Fruit fly (Drosophila melanogaster): ENCODE results near the gene Snx17.
A peak's percentile ranks its signal among the peaks of the same experiment; 100 is the strongest.

Snx17 gene

dm6 chr2L:10205940-10206339, 821 bp downstream of the Snx17 start:
- TF ChIP-seq CG3919 (GFP tag; optimal IDR thresholded peaks at IDR 0.05) (no peak), fd59A (GFP tag; optimal IDR thresholded peaks at IDR 0.05) (no peak), Gug (GFP tag; IDR thresholded peaks at IDR 0.05) (no peak), svp (GFP tag) (no peak), dsx (GFP tag; optimal IDR thresholded peaks at IDR 0.05; ENCODE audit: poor library complexity, severe bottlenecking) (no peak), Sox14 (GFP tag; optimal IDR thresholded peaks at IDR 0.05) (no peak), CG11762 (GFP tag; optimal IDR thresholded peaks at IDR 0.05; ENCODE audit: insufficient read depth) (no peak), Hr4 (GFP tag; optimal IDR thresholded peaks at IDR 0.05) (no peak), CG6808 (GFP tag; optimal IDR thresholded peaks at IDR 0.05) (no peak), CG8632 (GFP tag; optimal IDR thresholded peaks at IDR 0.05) (no peak), spab (GFP tag; optimal IDR thresholded peaks at IDR 0.05) (no peak), CG8119 (GFP tag; IDR thresholded peaks at IDR 0.05) (no peak), CG34406 (GFP tag; optimal IDR thresholded peaks at IDR 0.05) (no peak), Eip93F (GFP tag; optimal IDR thresholded peaks at IDR 0.05) (no peak), cyc (GFP tag; optimal IDR thresholded peaks at IDR 0.05) (no peak), Eip75B (GFP tag; optimal IDR thresholded peaks at IDR 0.05) (no peak), ss (GFP tag; optimal IDR thresholded peaks at IDR 0.05) (no peak)

DNA sequence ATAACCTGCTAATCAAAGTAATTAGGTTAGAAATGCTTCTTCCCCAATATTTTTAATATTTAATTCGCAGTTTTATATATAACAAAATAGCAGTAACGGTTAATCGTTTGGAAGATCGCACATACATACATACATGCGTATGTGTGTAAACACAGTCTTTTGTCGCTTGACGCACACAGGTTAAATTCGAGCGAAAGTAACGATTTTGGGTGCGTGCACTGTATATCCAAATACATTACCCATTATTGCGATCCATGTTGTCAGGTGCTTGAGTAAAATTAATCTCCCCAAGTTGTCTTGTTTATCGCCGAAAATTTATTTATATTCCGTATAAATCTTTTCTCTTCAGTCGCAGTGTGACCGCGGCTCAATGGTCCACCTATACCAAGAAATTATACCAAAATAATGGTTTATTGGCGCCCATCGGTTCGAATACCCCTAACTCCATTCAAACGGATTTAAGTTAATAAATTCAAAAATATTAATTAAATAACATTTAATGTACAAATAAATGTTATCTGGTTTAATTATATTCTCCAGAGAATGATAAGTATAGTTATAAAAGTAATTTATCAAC, 2.7 kb downstream of the Snx17 start, which contains the start of gene CG34159:
Gene CG34159 (minus strand): TSS at position 385 of the 577 bp plus-strand sequence.
- TF ChIP-seq CG3919 (GFP tag; optimal IDR thresholded peaks at IDR 0.05) = no peak
- no peak for TF ChIP-seq CG31627 (GFP tag; optimal IDR thresholded peaks at IDR 0.05)
- no peak for TF ChIP-seq fd85E (GFP tag; optimal IDR thresholded peaks at IDR 0.05)
- no peak for TF ChIP-seq dac (GFP tag; optimal IDR thresholded peaks at IDR 0.05)
- no peak for TF ChIP-seq CG10669 (GFP tag; optimal IDR thresholded peaks at IDR 0.05)
- TF ChIP-seq OdsH (GFP tag; optimal IDR thresholded peaks at IDR 0.05) = no peak
- TF ChIP-seq CG6854 (GFP tag; optimal IDR thresholded peaks at IDR 0.05) = peak; percentile 17
- TF ChIP-seq Eip78C (GFP tag) = peak; percentile 27
- no peak for TF ChIP-seq Smox (GFP tag; optimal IDR thresholded peaks at IDR 0.05)
- no peak for TF ChIP-seq lz (GFP tag; optimal IDR thresholded peaks at IDR 0.05)
- TF ChIP-seq cyc (GFP tag; optimal IDR thresholded peaks at IDR 0.05) = no peak
- peak; percentile 76 for TF ChIP-seq fkh (GFP tag; optimal IDR thresholded peaks at IDR 0.05)
- TF ChIP-seq CG6792 (GFP tag; optimal IDR thresholded peaks at IDR 0.05) = no peak
- peak; percentile 31 for TF ChIP-seq Sox14 (GFP tag; optimal IDR thresholded peaks at IDR 0.05)
- TF ChIP-seq CG11762 (GFP tag; optimal IDR thresholded peaks at IDR 0.05; ENCODE audit: insufficient read depth) = no peak
- no peak for TF ChIP-seq svp (GFP tag)
- no peak for TF ChIP-seq CG6808 (GFP tag; optimal IDR thresholded peaks at IDR 0.05)

DNA sequence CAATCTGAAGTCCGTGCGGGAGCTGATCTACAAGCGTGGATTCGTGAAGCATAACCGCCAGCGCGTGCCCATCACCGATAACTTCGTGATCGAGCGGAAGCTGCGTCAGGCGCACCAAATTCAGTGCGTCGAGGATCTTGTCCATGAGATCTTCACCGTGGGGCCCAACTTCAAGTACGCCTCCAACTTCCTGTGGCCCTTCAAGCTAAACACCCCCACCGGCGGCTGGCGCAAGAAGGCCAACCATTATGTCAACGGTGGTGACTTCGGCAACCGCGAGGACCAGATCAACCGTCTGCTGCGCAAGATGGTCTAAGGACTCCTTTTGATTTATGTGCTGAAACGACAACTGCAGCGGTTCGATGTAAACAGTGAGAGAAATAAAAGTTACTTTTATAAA, 5.0 kb downstream of the Snx17 start:
- no peak for TF ChIP-seq fd59A (GFP tag; optimal IDR thresholded peaks at IDR 0.05)
- TF ChIP-seq fd85E (GFP tag; optimal IDR thresholded peaks at IDR 0.05) = no peak
- TF ChIP-seq CG8632 (GFP tag; optimal IDR thresholded peaks at IDR 0.05) = no peak
- no peak for TF ChIP-seq CG10631 (GFP tag; optimal IDR thresholded peaks at IDR 0.05)
- no peak for TF ChIP-seq CG6854 (GFP tag; optimal IDR thresholded peaks at IDR 0.05)
- no peak for TF ChIP-seq CG1621 (tag; optimal IDR thresholded peaks at IDR 0.05)
- no peak for TF ChIP-seq Hr38 (GFP tag; optimal IDR thresholded peaks at IDR 0.05)
- TF ChIP-seq CG6276 (GFP tag; optimal IDR thresholded peaks at IDR 0.05) = no peak
- TF ChIP-seq achi (GFP tag; optimal IDR thresholded peaks at IDR 0.05) = no peak

- TF ChIP-seq CG6808 (GFP tag; optimal IDR thresholded peaks at IDR 0.05) (peak; percentile 80), CG32006 (GFP tag; optimal IDR thresholded peaks at IDR 0.05) (no peak), Sox14 (GFP tag; optimal IDR thresholded peaks at IDR 0.05) (peak; percentile 96), CG11294 (GFP tag; IDR thresholded peaks at IDR 0.05) (no peak; the same call in 1 of the 2 replicates), Gug (GFP tag; IDR thresholded peaks at IDR 0.05) (peak; percentile 69), salr (GFP tag; optimal IDR thresholded peaks at IDR 0.05) (peak; percentile 59 to 95), CG3919 (GFP tag; optimal IDR thresholded peaks at IDR 0.05) (peak; percentile 98), svp (GFP tag) (peak; percentile 92), Met (GFP tag; optimal IDR thresholded peaks at IDR 0.05) (peak; percentile 93), Sox15 (GFP tag; optimal IDR thresholded peaks at IDR 0.05) (peak; percentile 82), lz (GFP tag; optimal IDR thresholded peaks at IDR 0.05) (peak; percentile 97), CG8119 (GFP tag; IDR thresholded peaks at IDR 0.05) (peak; percentile 60; the same call in 1 of the 3 replicates), cyc (GFP tag; optimal IDR thresholded peaks at IDR 0.05) (peak; percentile 96), CG15336 (GFP tag; IDR thresholded peaks at IDR 0.05) (peak; percentile 68; the same call in 1 of the 2 replicates), CG9139 (GFP tag; optimal IDR thresholded peaks at IDR 0.05) (peak; percentile 91), CG31627 (GFP tag; optimal IDR thresholded peaks at IDR 0.05) (peak; percentile 96), Hr4 (GFP tag; optimal IDR thresholded peaks at IDR 0.05) (peak; percentile 76), Eip78C (GFP tag) (peak; percentile 95), CG4318 (GFP tag; optimal IDR thresholded peaks at IDR 0.05) (no peak), Ets96B (tag; optimal IDR thresholded peaks at IDR 0.05) (peak; percentile 57), acj6 (GFP tag; optimal IDR thresholded peaks at IDR 0.05) (peak; percentile 93), topi (GFP tag; optimal IDR thresholded peaks at IDR 0.05) (peak; percentile 95)
Observed at dm6 chr2L:10200847-10201246, 5.9 kb downstream of the Snx17 start, which contains the start of the genes Ripalpha and RpL7. Ripalpha (minus strand) TSS chr2L:10200974. RpL7 (plus strand) TSS chr2L:10201004.

Data from whole organism, prepupa.